Worm (Caenorhabditis elegans) whole organism, midembryonic: ENCODE measurements around the gene fbxb-105.
A peak's percentile ranks its signal among the peaks of the same experiment; 100 is the strongest.

Source experiments
- T22C8.4 ChIP-seq: fragments of 200-800 bp; sonication (Bioruptor generic); IDR thresholded peaks from 2 replicates; pipeline ENCODE4 v1.3.6; 2022; ENCODE audit warnings: missing genetic modification characterization, missing compliant biosample characterization
- cog-1 ChIP-seq: sonication (generic microtip); optimal IDR thresholded peaks from 2 replicates; lab custom pipeline; 2016; ENCODE audit warnings: missing genetic modification characterization, missing compliant biosample characterization
- flt-1 ChIP-seq: fragments of 200-800 bp; sonication (Bioruptor generic); IDR thresholded peaks from 2 replicates; pipeline ENCODE4 v1.3.6; 2022; ENCODE audit warnings: missing genetic modification characterization, missing compliant biosample characterization
- klf-2 ChIP-seq: fragments of 200-800 bp; sonication (Bioruptor generic); conservative IDR thresholded peaks from 2 replicates; pipeline ENCODE4 v1.3.6; 2022; ENCODE audit warnings: missing genetic modification reagents, missing genetic modification characterization, missing compliant biosample characterization
- med-1 ChIP-seq: sonication (generic microtip); optimal IDR thresholded peaks from 2 replicates; lab custom pipeline; 2017; ENCODE audit warnings: missing genetic modification characterization, mild to moderate bottlenecking, missing compliant biosample characterization, antibody characterized with exemption, missing genetic modification reagents; ENCODE audit not compliant: insufficient read depth
- ref-1 ChIP-seq: fragments of 200-800 bp; sonication (Bioruptor generic); conservative IDR thresholded peaks from 2 replicates; pipeline ENCODE4 v1.3.6; 2022; ENCODE audit warnings: missing genetic modification reagents, missing genetic modification characterization, missing compliant biosample characterization
- tab-1 ChIP-seq: fragments of 200-800 bp; sonication (Bioruptor generic); IDR thresholded peaks from 2 replicates; pipeline ENCODE4 v1.3.6; 2022; ENCODE audit warnings: missing genetic modification characterization, missing compliant biosample characterization
- ztf-23 ChIP-seq: fragments of 200-800 bp; sonication (Bioruptor generic); IDR thresholded peaks from 2 replicates; pipeline ENCODE4 v1.3.6; 2022; ENCODE audit warnings: missing genetic modification reagents, missing genetic modification characterization, missing compliant biosample characterization
- ztf-29 ChIP-seq: fragments of 200-800 bp; sonication (Bioruptor generic); IDR thresholded peaks from 2 replicates; pipeline ENCODE4 v1.3.6; 2022; ENCODE audit warnings: missing genetic modification reagents, missing genetic modification characterization, missing compliant biosample characterization

fbxb-105 gene

ce11 chrII:2783380-2783779, 12.7 kb upstream of the fbxb-105 start:
- TF ChIP-seq ztf-29 (GFP tag; lab: Robert Waterston, UW) (no peak), cog-1 (tag; lab: Kevin White, UChicago) (no peak), tab-1 (GFP tag; lab: Robert Waterston, UW) (no peak), T22C8.4 (GFP tag; lab: Robert Waterston, UW) (no peak), klf-2 (no peak), med-1 (no peak), flt-1 (no peak), ztf-23 (GFP tag; lab: Robert Waterston, UW) (no peak), ref-1 (no peak)

ce11 chrII:2781355-2781754, 10.7 kb upstream of the fbxb-105 start, which contains the start of gene F08D12.2:
Gene F08D12.2, plus strand, starts transcription at chrII:2781655.
- TF ChIP-seq flt-1: no peak
- no peak for TF ChIP-seq klf-2
- TF ChIP-seq ztf-23 (GFP tag; lab: Robert Waterston, UW): no peak
- no peak for TF ChIP-seq med-1
- TF ChIP-seq ztf-29 (GFP tag; lab: Robert Waterston, UW): no peak
- no peak for TF ChIP-seq cog-1 (tag; lab: Kevin White, UChicago)
- TF ChIP-seq tab-1 (GFP tag; lab: Robert Waterston, UW): no peak

DNA sequence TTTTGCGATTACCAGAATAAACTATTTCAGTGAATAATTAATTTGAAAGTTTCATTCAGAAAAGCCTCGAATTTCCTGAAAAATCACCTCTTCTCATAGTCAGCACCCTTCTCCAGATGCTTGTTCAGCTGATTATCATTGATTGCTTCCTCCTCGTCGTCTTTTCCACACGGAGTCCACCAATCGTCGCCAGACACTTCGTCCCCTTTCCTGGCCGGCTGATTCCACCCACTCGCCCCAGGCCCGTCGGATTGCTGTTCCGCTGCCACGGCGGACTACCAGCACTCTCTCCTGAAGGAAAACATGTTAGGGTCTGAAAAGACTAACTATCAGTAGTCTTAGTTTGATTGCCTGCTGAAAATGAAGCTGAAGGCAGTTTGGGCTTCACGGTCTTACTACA, 10.1 kb upstream of the fbxb-105 start:
- no peak for TF ChIP-seq ref-1
- no peak for TF ChIP-seq med-1

- TF ChIP-seq cog-1 (tag; lab: Kevin White, UChicago) (no peak), ref-1 (no peak), ztf-29 (GFP tag; lab: Robert Waterston, UW) (no peak), ztf-23 (GFP tag; lab: Robert Waterston, UW) (no peak), tab-1 (GFP tag; lab: Robert Waterston, UW) (no peak), T22C8.4 (GFP tag; lab: Robert Waterston, UW) (no peak), klf-2 (no peak), flt-1 (no peak), med-1 (no peak)
Observed at ce11 chrII:2779253-2779652, 8.6 kb upstream of the fbxb-105 start, which contains the start of gene F08D12.3. Gene F08D12.3, plus strand, starts transcription at chrII:2779553.

DNA sequence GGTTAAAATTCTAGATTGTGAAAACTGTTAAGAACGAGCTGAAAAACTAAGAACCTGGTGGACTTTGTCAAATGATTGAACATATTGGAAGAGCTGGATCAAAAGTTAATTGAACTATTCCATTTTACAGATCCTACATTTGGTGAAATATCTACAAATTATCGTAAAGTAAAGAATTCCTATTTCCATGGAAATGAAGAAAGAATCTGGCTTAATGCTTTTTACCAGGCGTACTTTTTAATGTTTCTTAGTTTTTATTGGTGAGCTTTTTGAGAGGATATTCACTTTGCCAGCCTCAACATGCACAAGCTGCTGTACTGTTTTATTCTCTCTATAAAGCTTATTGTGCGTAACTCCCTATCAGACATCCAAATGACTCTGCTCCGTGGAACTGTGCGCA, 7.2 kb upstream of the fbxb-105 start, which contains the start of gene F08D12.4:
F08D12.4 (plus strand) TSS at position 301 of the 400 bp plus-strand sequence.
- TF ChIP-seq flt-1 (no peak), med-1 (no peak), ztf-23 (GFP tag; lab: Robert Waterston, UW) (no peak), ztf-29 (GFP tag; lab: Robert Waterston, UW) (no peak), ref-1 (no peak), T22C8.4 (GFP tag; lab: Robert Waterston, UW) (no peak), tab-1 (GFP tag; lab: Robert Waterston, UW) (no peak), cog-1 (tag; lab: Kevin White, UChicago) (no peak), klf-2 (no peak)

DNA sequence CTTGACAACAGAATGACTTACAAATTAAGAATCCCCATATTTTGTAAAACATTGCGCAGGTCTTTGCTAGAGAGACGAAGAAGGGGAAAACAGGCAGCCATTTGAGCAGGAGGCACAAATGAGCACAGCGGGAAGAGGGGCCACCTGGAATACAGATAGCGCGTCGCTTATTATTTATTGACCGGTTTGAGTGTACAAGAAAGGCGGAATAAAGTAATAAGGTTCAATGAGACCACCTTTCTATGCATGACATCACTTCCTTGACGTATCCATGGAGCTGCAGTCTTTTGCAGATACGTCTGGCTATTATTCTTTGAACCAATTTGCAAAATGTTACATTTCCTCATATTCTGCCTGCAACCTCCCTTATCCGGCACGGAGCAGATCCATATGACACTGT, 4.2 kb upstream of the fbxb-105 start, which contains the start of gene fbxb-111:
fbxb-111 (minus strand) TSS at position 101 of the 400 bp plus-strand sequence.
- no peak for TF ChIP-seq flt-1
- no peak for TF ChIP-seq klf-2
- TF ChIP-seq ztf-23 (GFP tag; lab: Robert Waterston, UW): no peak
- TF ChIP-seq med-1: no peak
- TF ChIP-seq ztf-29 (GFP tag; lab: Robert Waterston, UW): no peak
- TF ChIP-seq cog-1 (tag; lab: Kevin White, UChicago): no peak
- TF ChIP-seq T22C8.4 (GFP tag; lab: Robert Waterston, UW): no peak
- TF ChIP-seq ref-1: no peak
- no peak for TF ChIP-seq tab-1 (GFP tag; lab: Robert Waterston, UW)

DNA sequence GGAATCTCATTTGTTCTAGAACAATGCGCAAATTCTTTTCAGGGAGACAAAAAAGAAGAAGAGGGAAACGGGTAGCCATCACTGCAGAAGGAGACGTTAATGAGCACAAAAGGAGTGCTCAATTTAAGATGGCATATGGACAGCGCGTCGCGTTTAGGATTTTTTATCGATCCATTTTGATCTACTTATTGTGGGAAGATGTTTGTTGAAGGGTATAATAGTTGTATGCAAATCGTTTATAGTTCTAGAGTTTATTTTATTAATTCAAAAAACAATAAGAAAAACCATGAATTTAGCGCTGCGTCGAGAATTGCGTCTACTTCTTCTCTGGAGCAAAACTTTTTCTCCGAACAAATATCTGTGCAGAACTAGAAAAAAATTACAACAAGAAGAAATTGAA, 2.8 kb upstream of the fbxb-105 start, which contains the start of gene sdz-9:
sdz-9 (minus strand) TSS at position 101 of the 400 bp plus-strand sequence.
- no peak for TF ChIP-seq tab-1 (GFP tag; lab: Robert Waterston, UW)
- TF ChIP-seq T22C8.4 (GFP tag; lab: Robert Waterston, UW): no peak
- no peak for TF ChIP-seq flt-1
- TF ChIP-seq ztf-23 (GFP tag; lab: Robert Waterston, UW): no peak
- no peak for TF ChIP-seq klf-2
- no peak for TF ChIP-seq ztf-29 (GFP tag; lab: Robert Waterston, UW)
- TF ChIP-seq cog-1 (tag; lab: Kevin White, UChicago): no peak
- no peak for TF ChIP-seq med-1
- no peak for TF ChIP-seq ref-1

ce11 chrII:2772166-2772565, 1.5 kb upstream of the fbxb-105 start, which contains the start of gene sdz-10:
Gene sdz-10, minus strand, starts transcription at chrII:2772266.
- no peak for TF ChIP-seq cog-1 (tag; lab: Kevin White, UChicago)

DNA sequence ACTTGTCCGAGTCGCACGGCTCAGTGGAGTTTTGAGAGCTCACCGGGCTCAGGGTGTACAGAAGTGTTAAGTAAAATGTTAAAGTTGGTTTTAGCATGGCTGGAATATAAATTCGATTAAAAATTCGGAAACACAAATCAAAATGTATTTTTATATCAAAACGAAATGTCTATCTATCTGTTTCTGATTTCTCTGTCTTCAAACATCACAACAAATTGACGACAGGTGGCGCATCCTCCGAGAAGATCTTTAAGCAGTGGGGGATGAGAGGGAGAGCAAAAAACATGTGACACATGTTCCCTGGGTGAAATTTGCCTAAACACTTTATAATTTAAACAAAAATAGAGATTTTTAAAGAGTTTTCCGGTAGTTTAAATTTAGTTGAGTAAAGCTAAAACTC, 1.7 kb downstream of the fbxb-105 start, which contains the start of gene F08D12.7:
F08D12.7 (minus strand) TSS at position 101 of the 400 bp plus-strand sequence.
- TF ChIP-seq T22C8.4 (GFP tag; lab: Robert Waterston, UW) (no peak), ztf-29 (GFP tag; lab: Robert Waterston, UW) (no peak), tab-1 (GFP tag; lab: Robert Waterston, UW) (no peak), klf-2 (no peak), ref-1 (no peak), med-1 (no peak), flt-1 (no peak), cog-1 (tag; lab: Kevin White, UChicago) (no peak), ztf-23 (GFP tag; lab: Robert Waterston, UW) (no peak)

DNA sequence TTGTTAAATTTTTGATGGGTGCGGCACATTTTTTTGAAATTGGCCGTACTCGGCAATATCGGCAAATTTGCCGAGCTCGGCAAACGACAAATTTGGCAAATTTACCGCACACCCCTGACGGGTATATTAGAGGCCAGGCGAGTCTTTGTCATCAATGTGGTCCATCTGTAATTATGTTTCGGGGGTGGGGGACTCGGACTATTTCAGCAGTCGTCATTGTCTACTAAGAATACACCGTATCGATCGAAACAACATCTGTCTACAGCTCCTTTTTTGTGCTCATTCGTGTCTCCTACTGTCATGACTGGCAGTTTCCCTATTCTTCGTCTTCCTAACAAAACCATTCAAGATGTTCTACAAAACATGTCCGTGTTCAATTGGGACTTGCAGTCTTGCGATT, 4.4 kb downstream of the fbxb-105 start, which contains the start of gene F08D12.15:
F08D12.15 (plus strand) TSS at position 301 of the 400 bp plus-strand sequence.
- TF ChIP-seq med-1 (no peak), klf-2 (0 out of 2 replicates have a peak, but pooled peaks have one; percentile 5)

DNA sequence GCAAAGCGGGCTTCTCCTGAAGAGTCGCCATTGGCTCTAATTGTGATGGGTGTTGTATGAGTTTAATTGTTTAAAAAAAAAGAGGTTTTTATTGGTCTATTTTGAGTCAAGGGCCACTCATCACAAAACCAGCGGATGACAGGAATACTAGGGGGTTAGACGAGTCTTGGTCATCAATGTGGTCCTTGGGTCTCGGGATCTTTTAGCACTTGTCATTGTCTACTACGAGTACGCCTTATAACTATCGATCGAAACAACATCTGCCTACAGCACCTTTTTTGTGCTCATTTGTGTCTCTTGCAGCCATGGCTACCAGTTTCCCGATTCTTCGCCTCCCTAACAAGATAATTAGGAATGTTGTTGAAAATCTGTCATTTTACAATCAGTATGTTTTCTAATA, 6.0 kb downstream of the fbxb-105 start, which contains the start of gene fbxb-108:
fbxb-108 (plus strand) TSS at position 301 of the 400 bp plus-strand sequence.
- TF ChIP-seq cog-1 (tag; lab: Kevin White, UChicago) (no peak), flt-1 (no peak), T22C8.4 (GFP tag; lab: Robert Waterston, UW) (no peak), ztf-29 (GFP tag; lab: Robert Waterston, UW) (no peak), med-1 (no peak), ref-1 (no peak), ztf-23 (GFP tag; lab: Robert Waterston, UW) (no peak), klf-2 (no peak), tab-1 (GFP tag; lab: Robert Waterston, UW) (no peak)
